Worm (Caenorhabditis elegans) whole organism, L2 larva: Measurements from ENCODE around the gene srh-252.

ENCODE experiments used
- aly-2 ChIP-seq: fragments of 150-350 bp; optimal IDR thresholded peaks from 2 replicates; lab custom pipeline; 2014; ENCODE audit warnings: missing biosample characterization, missing genetic modification characterization
- fos-1 ChIP-seq: fragments of 150-350 bp; optimal IDR thresholded peaks from 2 replicates; lab custom pipeline; 2014; ENCODE audit warnings: missing biosample characterization, missing genetic modification characterization
- lin-11 ChIP-seq: fragments of 150-350 bp; sonication (generic microtip); optimal IDR thresholded peaks from 2 replicates; lab custom pipeline; 2014; ENCODE audit warnings: missing biosample characterization, missing genetic modification characterization, inconsistent platforms, mixed read lengths

- TF ChIP-seq fos-1 (tag; lab: Kevin White, UChicago) (no peak), aly-2 (no peak), lin-11 (no peak)
Measured at ce11 chrV:17258868-17259267, 35.7 kb upstream of the srh-252 start, which contains the start of gene fbxa-85.
